Worm (Caenorhabditis elegans): ENCODE measurements around the gene scl-7.

DNA sequence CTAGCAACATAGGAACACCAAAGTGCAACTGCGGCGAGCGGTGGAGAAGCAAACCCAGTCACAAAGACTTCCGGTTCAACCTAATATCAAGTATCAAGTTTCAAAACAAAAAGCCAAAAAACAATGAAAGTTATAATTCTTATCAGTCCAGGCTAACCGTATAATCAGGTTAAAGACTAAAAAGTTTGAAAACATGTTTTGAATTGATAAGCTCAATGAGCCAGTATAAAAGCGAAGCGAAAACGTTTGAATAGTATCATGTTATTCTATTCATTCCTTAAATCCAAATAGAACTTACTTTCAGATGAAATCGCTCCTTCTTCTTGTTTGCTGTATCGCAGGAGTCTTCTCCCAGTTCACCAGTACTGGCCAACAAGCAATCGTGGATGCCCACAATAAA, 19.2 kb upstream of the scl-7 start, which contains the start of gene scl-11:
- no peak for TF ChIP-seq ama-1 (optimal IDR thresholded peaks at IDR 0.05)
- no peak for TF ChIP-seq B0310.2 (tag; optimal IDR thresholded peaks at IDR 0.05)
- TF ChIP-seq ceh-13 (GFP tag; optimal IDR thresholded peaks at IDR 0.05): no peak
- no peak for TF ChIP-seq tra-4 (tag; optimal IDR thresholded peaks at IDR 0.05)
- TF ChIP-seq aly-1 (tag; optimal IDR thresholded peaks at IDR 0.05): no peak
- no peak for TF ChIP-seq flt-1 (GFP tag; IDR thresholded peaks at IDR 0.05)
- no peak for TF ChIP-seq tbx-37 (GFP tag; conservative IDR thresholded peaks at IDR 0.05)
- TF ChIP-seq ceh-36 (tag; optimal IDR thresholded peaks at IDR 0.05): no peak
- no peak for TF ChIP-seq tbx-11 (GFP tag; IDR thresholded peaks at IDR 0.05)
- no peak for TF ChIP-seq hnd-1 (tag; optimal IDR thresholded peaks at IDR 0.05)
